Worm (Caenorhabditis elegans) whole organism, L4 larva: ENCODE measurements around the gene F23G4.1.

Source experiments
- D1046.2 ChIP-seq: fragments of 200-800 bp; sonication (Bioruptor generic); IDR thresholded peaks from 2 replicates; pipeline ENCODE4 v1.3.6; 2022; ENCODE audit warnings: missing genetic modification characterization, missing compliant biosample characterization
- R02D3.7 ChIP-seq: fragments of 150-350 bp; sonication (generic microtip); optimal IDR thresholded peaks from 3 replicates; lab custom pipeline; 2014; ENCODE audit warnings: missing biosample characterization, missing genetic modification characterization
- Y75B8A.6 ChIP-seq: fragments of 200-800 bp; sonication (Bioruptor generic); IDR thresholded peaks from 2 replicates; pipeline ENCODE4 v1.3.6; 2022; ENCODE audit warnings: missing genetic modification reagents, missing genetic modification characterization, missing compliant biosample characterization
- ZK546.5 ChIP-seq, 2 experiments: sonication (generic microtip); optimal IDR thresholded peaks; 2 replicates each; lab custom pipeline; 2017; ENCODE audit warnings: missing biosample characterization in 2 of 2, missing genetic modification characterization in 2 of 2
- aha-1 ChIP-seq: fragments of 150-350 bp; peaks from one replicate; lab custom pipeline; 2014; ENCODE audit warnings: missing biosample characterization, missing genetic modification characterization
- arid-1 ChIP-seq: fragments of 200-800 bp; sonication (Bioruptor generic); conservative IDR thresholded peaks from 2 replicates; pipeline ENCODE4 v1.3.6; 2022; ENCODE audit warnings: missing genetic modification reagents, missing genetic modification characterization, missing compliant biosample characterization
- attf-4 ChIP-seq: sonication (generic microtip); optimal IDR thresholded peaks from 3 replicates; lab custom pipeline; 2017; ENCODE audit warnings: missing biosample characterization, missing genetic modification characterization
- ceh-20 ChIP-seq: fragments of 200-800 bp; sonication (Bioruptor generic); IDR thresholded peaks from 2 replicates; pipeline ENCODE4 v1.3.6; 2022; ENCODE audit warnings: missing genetic modification reagents, missing genetic modification characterization, missing compliant biosample characterization
- ceh-28 ChIP-seq: fragments of 150-350 bp; optimal IDR thresholded peaks from 2 replicates; lab custom pipeline; 2014; ENCODE audit warnings: missing biosample characterization, missing genetic modification reagents, missing genetic modification characterization
- ceh-32 ChIP-seq: sonication (generic microtip); optimal IDR thresholded peaks from 2 replicates; lab custom pipeline; 2016; ENCODE audit warnings: mild to moderate bottlenecking, missing genetic modification characterization, missing compliant biosample characterization; ENCODE audit not compliant: poor library complexity
- ceh-82 ChIP-seq: sonication (generic microtip); optimal IDR thresholded peaks from 2 replicates; lab custom pipeline; 2017; ENCODE audit warnings: missing biosample characterization, missing genetic modification characterization
- daf-19 ChIP-seq: fragments of 200-800 bp; sonication (Bioruptor generic); conservative IDR thresholded peaks from 2 replicates; pipeline ENCODE4 v1.3.6; 2022; ENCODE audit warnings: missing genetic modification characterization, missing compliant biosample characterization
- daf-8 ChIP-seq: fragments of 200-800 bp; sonication (Bioruptor generic); IDR thresholded peaks from 2 replicates; pipeline ENCODE4 v1.3.6; 2022; ENCODE audit warnings: missing genetic modification characterization, missing compliant biosample characterization
- dmd-8 ChIP-seq: fragments of 200-800 bp; sonication (Bioruptor generic); IDR thresholded peaks from 2 replicates; pipeline ENCODE4 v1.3.6; 2022; ENCODE audit warnings: missing genetic modification characterization, missing compliant biosample characterization
- hlh-11 ChIP-seq: fragments of 200-800 bp; sonication (Bioruptor generic); optimal IDR thresholded peaks from 2 replicates; lab custom pipeline; 2018; ENCODE audit warnings: mild to moderate bottlenecking, missing genetic modification characterization, missing compliant biosample characterization
- hlh-30 ChIP-seq: sonication (generic microtip); optimal IDR thresholded peaks from 2 replicates; lab custom pipeline; 2017; ENCODE audit warnings: antibody characterized with exemption, mild to moderate bottlenecking, missing genetic modification characterization, missing compliant biosample characterization; ENCODE audit not compliant: insufficient read depth
- lim-7 ChIP-seq: fragments of 200-800 bp; sonication (Bioruptor generic); IDR thresholded peaks from 2 replicates; pipeline ENCODE4 v1.3.6; 2022; ENCODE audit warnings: missing genetic modification characterization, missing compliant biosample characterization
- lin-38 ChIP-seq: fragments of 200-800 bp; sonication (Bioruptor generic); IDR thresholded peaks from 2 replicates; pipeline ENCODE4 v1.3.6; 2022; ENCODE audit warnings: missing genetic modification reagents, missing genetic modification characterization, missing compliant biosample characterization
- lir-3 ChIP-seq: sonication (generic microtip); optimal IDR thresholded peaks from 2 replicates; lab custom pipeline; 2016; ENCODE audit warnings: mild to moderate bottlenecking, missing genetic modification characterization, missing compliant biosample characterization
- lsy-2 ChIP-seq, 2 experiments: fragments of 150-350 bp in 1 of 2; sonication (generic microtip) in 1 of 2; optimal IDR thresholded peaks; 2 replicates each; lab custom pipeline; 2014 to 2017; ENCODE audit warnings: missing biosample characterization in 2 of 2, missing genetic modification characterization in 2 of 2
- madf-5 ChIP-seq, 2 experiments: fragments of 200-800 bp; sonication (Bioruptor generic); IDR thresholded peaks; 2 replicates each; pipeline ENCODE4 v1.3.6; 2022; ENCODE audit warnings: missing compliant biosample characterization in 2 of 2, missing genetic modification characterization in 2 of 2
- mdt-29 ChIP-seq: fragments of 200-800 bp; sonication (Bioruptor generic); IDR thresholded peaks from 2 replicates; pipeline ENCODE4 v1.3.6; 2022; ENCODE audit warnings: missing genetic modification reagents, missing genetic modification characterization, missing compliant biosample characterization
- mes-2 ChIP-seq: sonication (generic microtip); optimal IDR thresholded peaks from 2 replicates; lab custom pipeline; 2016; ENCODE audit warnings: missing genotype, mild to moderate bottlenecking, missing genetic modification characterization, missing compliant biosample characterization; ENCODE audit not compliant: poor library complexity, severe bottlenecking
- nhr-237 ChIP-seq: sonication (generic microtip); optimal IDR thresholded peaks from 2 replicates; lab custom pipeline; 2017; ENCODE audit warnings: missing biosample characterization, missing genetic modification characterization
- nhr-28 ChIP-seq: fragments of 150-350 bp; optimal IDR thresholded peaks from 2 replicates; lab custom pipeline; 2014; ENCODE audit warnings: missing biosample characterization, missing genetic modification characterization
- nhr-48 ChIP-seq: sonication (generic microtip); optimal IDR thresholded peaks from 2 replicates; lab custom pipeline; 2016; ENCODE audit warnings: mild to moderate bottlenecking, missing genetic modification characterization, missing compliant biosample characterization
- nhr-6 ChIP-seq: fragments of 150-350 bp; optimal IDR thresholded peaks from 2 replicates; lab custom pipeline; 2014; ENCODE audit warnings: missing biosample characterization, missing genetic modification characterization
- rbr-2 ChIP-seq: sonication (generic microtip); optimal IDR thresholded peaks from 2 replicates; lab custom pipeline; 2016; ENCODE audit warnings: missing genotype, missing genetic modification characterization, missing compliant biosample characterization
- skn-1 ChIP-seq: fragments of 150-350 bp; optimal IDR thresholded peaks from 2 replicates; lab custom pipeline; 2014; ENCODE audit warnings: missing biosample characterization, missing genetic modification characterization
- spr-3 ChIP-seq: fragments of 200-800 bp; sonication (Bioruptor generic); optimal IDR thresholded peaks from 2 replicates; lab custom pipeline; 2018; ENCODE audit warnings: mild to moderate bottlenecking, missing genetic modification characterization, missing compliant biosample characterization
- tag-97 ChIP-seq: fragments of 200-800 bp; sonication (Bioruptor generic); IDR thresholded peaks from 2 replicates; pipeline ENCODE4 v1.3.6; 2022; ENCODE audit warnings: missing genetic modification characterization, missing compliant biosample characterization
- unc-39 ChIP-seq: sonication (generic microtip); optimal IDR thresholded peaks from 2 replicates; lab custom pipeline; 2017; ENCODE audit warnings: missing biosample characterization, missing genetic modification characterization
- unc-62 ChIP-seq, 3 experiments: fragments of 150-350 bp in 1 of 3; sonication (generic microtip); optimal IDR thresholded peaks in 2 of 3; peaks in 1 of 3; 1 replicate in 1 of 3; 2 replicates in 2 of 3; lab custom pipeline; 2014 to 2017; ENCODE audit warnings: missing biosample characterization in 3 of 3, missing genetic modification characterization in 3 of 3, missing genetic modification reagents in 3 of 3, missing genotype in 1 of 3
- zag-1 ChIP-seq: fragments of 150-350 bp; optimal IDR thresholded peaks from 2 replicates; lab custom pipeline; 2014; ENCODE audit warnings: missing biosample characterization, missing genetic modification characterization
- zfp-2 ChIP-seq: sonication (generic microtip); optimal IDR thresholded peaks from 2 replicates; lab custom pipeline; 2016; ENCODE audit warnings: mild to moderate bottlenecking, missing genetic modification characterization, missing compliant biosample characterization
- zip-11 ChIP-seq: fragments of 200-800 bp; sonication (Bioruptor generic); IDR thresholded peaks from 2 replicates; pipeline ENCODE4 v1.3.6; 2022; ENCODE audit warnings: missing genetic modification characterization, missing compliant biosample characterization
- ztf-11 ChIP-seq: fragments of 150-350 bp; optimal IDR thresholded peaks from 2 replicates; lab custom pipeline; 2014; ENCODE audit warnings: missing biosample characterization, missing genetic modification characterization

The F23G4.1 gene

ce11 chrX:6630645-6631044, 27.6 kb upstream of the F23G4.1 start:
- TF ChIP-seq zip-11 (GFP tag; lab: Robert Waterston, UW): no peak
- TF ChIP-seq aha-1 (tag; lab: Kevin White, UChicago): peak; percentile 97

- TF ChIP-seq lsy-2 (tag; optimal IDR thresholded peaks at IDR 0.05; lab: Kevin White, UChicago) (no peak), ceh-82 (tag; lab: Kevin White, UChicago) (no peak), aha-1 (tag; lab: Kevin White, UChicago) (peak; percentile 44), unc-62 (GFP tag; optimal IDR thresholded peaks at IDR 0.05 in 1 of 2; lab: Kevin White, UChicago) (peak in 1 of 2 experiments; percentile 18), unc-62 (tag; optimal IDR thresholded peaks at IDR 0.05; lab: Kevin White, UChicago) (no peak), R02D3.7 (tag; lab: Kevin White, UChicago) (no peak)
Measured at ce11 chrX:6625275-6625674, 22.3 kb upstream of the F23G4.1 start.

DNA sequence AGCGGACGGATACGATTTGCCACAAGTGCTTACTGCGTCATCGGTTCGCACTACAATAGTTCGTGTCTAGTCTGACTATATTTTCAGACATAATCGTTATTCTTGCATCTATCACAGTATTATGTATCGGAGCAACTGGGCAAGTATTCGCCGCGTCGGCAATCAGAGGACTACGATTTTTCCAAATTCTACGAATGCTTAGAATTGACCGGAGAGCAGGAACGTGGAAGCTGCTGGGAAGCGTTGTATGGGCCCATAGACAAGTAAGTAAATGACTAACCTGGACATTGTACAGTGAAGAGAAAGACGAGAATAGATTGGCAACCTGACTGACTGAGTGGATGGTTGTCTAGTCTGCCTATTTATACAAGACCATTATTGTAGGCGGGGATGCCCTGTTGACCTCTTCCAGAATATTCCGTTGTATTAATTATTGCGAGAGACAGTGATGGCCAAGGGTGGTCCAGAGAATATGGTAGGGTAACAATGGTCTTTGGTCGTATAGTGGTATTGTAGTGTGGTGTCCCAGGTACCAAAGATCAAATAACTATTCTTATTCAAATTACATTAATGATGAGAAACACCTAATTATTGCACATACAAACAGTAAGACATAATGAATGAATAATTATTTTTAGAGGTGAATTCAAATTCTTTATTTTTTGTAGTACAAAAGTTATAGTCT, 19.7 kb upstream of the F23G4.1 start, which contains the start of gene clec-266:
Gene clec-266, minus strand, starts transcription at position 364 of the 685 bp plus-strand sequence.
- TF ChIP-seq ceh-32 (tag; lab: Kevin White, UChicago): no peak
- TF ChIP-seq unc-62 (GFP tag; optimal IDR thresholded peaks at IDR 0.05 in 1 of 2; lab: Kevin White, UChicago): peak in 1 of 2 experiments; percentile 53
- TF ChIP-seq unc-62 (tag; optimal IDR thresholded peaks at IDR 0.05; lab: Kevin White, UChicago): no peak
- TF ChIP-seq, all 104 proteins: peak for 1

ce11 chrX:6618712-6619111, 15.7 kb upstream of the F23G4.1 start, which contains the start of gene kqt-1:
TSS of gene kqt-1 (plus strand) at chrX:6619012.
- TF ChIP-seq nhr-6 (no peak), daf-8 (GFP tag; lab: Robert Waterston, UW) (no peak), hlh-30 (tag; lab: Kevin White, UChicago) (no peak), mdt-29 (no peak), arid-1 (GFP tag; lab: Robert Waterston, UW) (no peak), Y75B8A.6 (GFP tag; lab: Robert Waterston, UW) (no peak), lsy-2 (tag; optimal IDR thresholded peaks at IDR 0.05; lab: Kevin White, UChicago) (no peak), ZK546.5 (tag; optimal IDR thresholded peaks at IDR 0.05; lab: Kevin White, UChicago) (no peak), ceh-20 (GFP tag; lab: Robert Waterston, UW) (no peak)

ce11 chrX:6617622-6618021, 14.6 kb upstream of the F23G4.1 start:
- TF ChIP-seq ceh-20 (GFP tag; lab: Robert Waterston, UW): no peak
- no peak for TF ChIP-seq ztf-11 (tag; lab: Kevin White, UChicago)
- TF ChIP-seq unc-39 (tag; lab: Kevin White, UChicago): no peak
- no peak for TF ChIP-seq spr-3 (GFP tag; lab: Kevin White, UChicago)
- TF ChIP-seq nhr-48 (tag; lab: Kevin White, UChicago): no peak
- no peak for TF ChIP-seq D1046.2
- no peak for TF ChIP-seq hlh-11 (tag; lab: Kevin White, UChicago)
- no peak for TF ChIP-seq attf-4 (tag; lab: Kevin White, UChicago)

DNA sequence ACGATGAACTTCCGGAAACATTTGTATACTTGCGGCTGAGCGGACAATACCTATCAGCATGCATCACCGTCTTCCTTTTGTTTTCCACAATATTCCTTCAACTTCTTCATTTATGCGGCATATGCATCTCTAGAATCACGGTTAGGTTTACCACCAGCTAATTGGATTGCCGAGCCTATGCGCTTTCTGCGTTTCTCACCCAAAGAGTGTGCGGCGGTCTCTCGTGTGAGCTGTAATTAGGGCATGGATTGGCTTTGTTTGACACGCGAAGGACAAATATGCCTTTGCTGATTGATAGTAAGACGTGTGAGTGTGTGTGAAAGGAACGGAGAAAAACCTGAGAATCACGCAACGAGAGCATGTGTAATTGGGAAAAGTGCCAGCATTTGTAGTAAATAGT, 10.5 kb upstream of the F23G4.1 start:
- no peak for TF ChIP-seq lir-3 (tag; lab: Kevin White, UChicago)
- no peak for TF ChIP-seq nhr-28 (tag; lab: Kevin White, UChicago)
- TF ChIP-seq, all 104 proteins: peak for 0

DNA sequence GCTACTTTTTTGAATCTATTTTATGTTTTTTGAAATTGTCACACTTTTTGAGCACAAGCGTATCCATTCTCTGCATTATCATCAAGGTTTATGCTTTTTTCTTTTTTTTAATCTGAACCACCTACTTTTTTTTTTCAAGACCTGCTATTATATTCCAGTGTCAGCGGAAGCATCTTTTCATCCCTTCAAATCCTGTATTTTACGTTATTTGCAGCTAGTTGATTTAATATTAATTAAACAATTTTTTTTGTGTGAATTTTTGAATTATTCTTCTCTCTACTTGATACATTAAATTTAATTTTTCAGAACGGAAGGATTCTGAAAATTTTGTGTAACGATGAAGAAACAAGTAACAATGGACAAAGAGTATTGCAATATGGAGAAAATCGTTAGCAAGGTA, 6.7 kb upstream of the F23G4.1 start, which contains the start of gene C25B8.8:
Gene C25B8.8, plus strand, starts transcription at position 301 of the 400 bp plus-strand sequence.
- no peak for TF ChIP-seq dmd-8
- TF ChIP-seq nhr-237 (tag; lab: Kevin White, UChicago): no peak
- TF ChIP-seq unc-39 (tag; lab: Kevin White, UChicago): no peak
- TF ChIP-seq ceh-28 (tag; lab: Kevin White, UChicago): no peak
- no peak for TF ChIP-seq skn-1 (tag; lab: Kevin White, UChicago)
- TF ChIP-seq mdt-29: no peak
- no peak for TF ChIP-seq mes-2
- TF ChIP-seq tag-97 (GFP tag; lab: Robert Waterston, UW): no peak
- no peak for TF ChIP-seq zip-11 (GFP tag; lab: Robert Waterston, UW)
- no peak for TF ChIP-seq rbr-2
- no peak for TF ChIP-seq lim-7
- TF ChIP-seq zag-1 (tag; lab: Kevin White, UChicago): no peak
- TF ChIP-seq hlh-30 (tag; lab: Kevin White, UChicago): no peak
- no peak for TF ChIP-seq daf-19 (GFP tag; lab: Robert Waterston, UW)
- no peak for TF ChIP-seq R02D3.7 (tag; lab: Kevin White, UChicago)
- no peak for TF ChIP-seq lin-38
- TF ChIP-seq madf-5 (GFP tag; IDR thresholded peaks at IDR 0.05; lab: Robert Waterston, UW): no peak
- TF ChIP-seq zfp-2 (tag; lab: Kevin White, UChicago): no peak
